Fruit fly (Drosophila melanogaster): Measurements from ENCODE around the gene CG33631.

DNA sequence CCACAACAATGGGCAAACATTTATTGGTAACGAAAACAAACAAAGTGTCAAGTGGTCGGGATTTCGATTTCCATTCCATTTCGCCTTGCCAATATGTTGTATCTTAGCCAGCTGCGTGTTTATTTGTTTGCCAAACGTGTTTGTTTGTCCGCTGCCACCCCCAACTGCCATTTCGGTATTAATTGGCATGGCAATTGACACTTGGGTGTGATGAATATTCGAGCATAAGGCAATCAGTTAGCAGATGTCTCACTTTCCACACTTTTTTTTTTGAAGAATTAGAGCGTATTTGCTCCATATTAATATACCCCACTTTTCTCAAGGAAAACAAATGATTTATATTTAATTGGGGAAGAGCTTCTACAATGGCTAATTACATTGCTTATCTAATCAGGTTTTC lies 32.3 kb upstream of the CG33631 start:
- TF ChIP-seq usp (GFP tag; optimal IDR thresholded peaks at IDR 0.05) (no peak), EcR (GFP tag; optimal IDR thresholded peaks at IDR 0.05) (no peak), Dll (optimal IDR thresholded peaks at IDR 0.05) (no peak), psq (optimal IDR thresholded peaks at IDR 0.05) (no peak)
